4 worm cellular contexts compared by ENCODE assay signal in genomic region chrIV:9524849-9525460, ce11.
TF ChIP-seq lines count a peak whose summit lies in the region.

TSS of gene ndua-5 (minus strand) at chrIV:9524899.

TF ChIP-seq in whole organism, L1 larva, 84 proteins besides CTCF, POLR2A, EP300 and RAD21 (continued from another document and continues in another):
- TF ChIP-seq lin-14 (GFP tag; optimal IDR thresholded peaks at IDR 0.05; lab: Kevin White, UChicago) (peak; percentile 49), dsc-1 (tag; optimal IDR thresholded peaks at IDR 0.05; lab: Kevin White, UChicago) (peak; percentile 59), sup-37 (GFP tag; optimal IDR thresholded peaks at IDR 0.05; lab: Kevin White, UChicago) (no peak), hlh-17 (GFP tag; optimal IDR thresholded peaks at IDR 0.05; lab: Kevin White, UChicago; ENCODE audit: borderline replicate concordance) (no peak), nhr-90 (tag; optimal IDR thresholded peaks at IDR 0.05; lab: Kevin White, UChicago; ENCODE audit: poor library complexity) (peak; percentile 42), ceh-63 (GFP tag; optimal IDR thresholded peaks at IDR 0.05; lab: Kevin White, UChicago) (no peak), blmp-1 (tag; optimal IDR thresholded peaks at IDR 0.05; lab: Kevin White, UChicago) (peak; percentile 61), unc-86 (tag; optimal IDR thresholded peaks at IDR 0.05; lab: Kevin White, UChicago) (peak; percentile 31), jun-1 (tag; optimal IDR thresholded peaks at IDR 0.05; lab: Kevin White, UChicago) (no peak), sox-4 (tag; optimal IDR thresholded peaks at IDR 0.05; lab: Kevin White, UChicago) (no peak), ama-1 (optimal IDR thresholded peaks at IDR 0.05; lab: Kevin White, UChicago) (no peak), xbp-1 (tag; optimal IDR thresholded peaks at IDR 0.05; lab: Kevin White, UChicago) (peak; percentile 72), lsy-2 (tag; optimal IDR thresholded peaks at IDR 0.05; lab: Kevin White, UChicago) (peak; percentile 28 to 72), pag-3 (tag; optimal IDR thresholded peaks at IDR 0.05; lab: Kevin White, UChicago; ENCODE audit: borderline replicate concordance, insufficient read depth) (no peak), egl-13 (tag; optimal IDR thresholded peaks at IDR 0.05; lab: Kevin White, UChicago) (no peak), dpl-1 (GFP tag; optimal IDR thresholded peaks at IDR 0.05; lab: Kevin White, UChicago) (peak; percentile 86 to 92 (median 88)), pax-3 (tag; optimal IDR thresholded peaks at IDR 0.05; lab: Kevin White, UChicago) (no peak), mab-9 (GFP tag; IDR thresholded peaks at IDR 0.05; lab: Robert Waterston, UW) (no peak), snpc-4 (tag; optimal IDR thresholded peaks at IDR 0.05; lab: Kevin White, UChicago) (peak; percentile 49), C16A3.4 (tag; optimal IDR thresholded peaks at IDR 0.05; lab: Kevin White, UChicago) (peak; percentile 41), isw-1 (GFP tag; IDR thresholded peaks at IDR 0.05; lab: Robert Waterston, UW) (peak; percentile 23; the same call in 1 of the 2 replicates), F16B12.6 (tag; optimal IDR thresholded peaks at IDR 0.05; lab: Kevin White, UChicago) (no peak), nhr-20 (tag; optimal IDR thresholded peaks at IDR 0.05; lab: Kevin White, UChicago) (peak; percentile 62), nhr-76 (tag; optimal IDR thresholded peaks at IDR 0.05; lab: Kevin White, UChicago) (no peak), vab-15 (tag; optimal IDR thresholded peaks at IDR 0.05; lab: Kevin White, UChicago) (no peak), nhr-237 (tag; optimal IDR thresholded peaks at IDR 0.05; lab: Kevin White, UChicago) (no peak), lin-15B (tag; optimal IDR thresholded peaks at IDR 0.05; lab: Kevin White, UChicago) (peak; percentile 66), rnt-1 (tag; optimal IDR thresholded peaks at IDR 0.05; lab: Kevin White, UChicago) (no peak), snu-23 (GFP tag; optimal IDR thresholded peaks at IDR 0.05; lab: Kevin White, UChicago) (peak; percentile 65), nhr-11 (tag; optimal IDR thresholded peaks at IDR 0.05; lab: Kevin White, UChicago) (no peak), nhr-85 (tag; lab: Kevin White, UChicago) (peak; percentile 89), fkh-8 (tag; optimal IDR thresholded peaks at IDR 0.05; lab: Kevin White, UChicago) (peak; percentile 15), nhr-77 (tag; optimal IDR thresholded peaks at IDR 0.05; lab: Kevin White, UChicago) (no peak)

TF ChIP-seq in whole organism, L2 larva, 48 proteins besides CTCF, POLR2A, EP300 and RAD21 (continued from another document):
- TF ChIP-seq dmd-4 (tag; optimal IDR thresholded peaks at IDR 0.05; lab: Kevin White, UChicago) (no peak), skn-1 (tag; optimal IDR thresholded peaks at IDR 0.05; lab: Kevin White, UChicago) (no peak), peb-1 (tag; optimal IDR thresholded peaks at IDR 0.05; lab: Kevin White, UChicago) (no peak), elt-3 (tag; optimal IDR thresholded peaks at IDR 0.05; lab: Kevin White, UChicago) (no peak), crh-2 (tag; optimal IDR thresholded peaks at IDR 0.05; lab: Kevin White, UChicago) (peak; percentile 36), ZK546.5 (tag; optimal IDR thresholded peaks at IDR 0.05; lab: Kevin White, UChicago) (no peak), nhr-129 (tag; optimal IDR thresholded peaks at IDR 0.05; lab: Kevin White, UChicago) (no peak), elt-1 (tag; optimal IDR thresholded peaks at IDR 0.05; lab: Kevin White, UChicago) (no peak), nhr-12 (tag; optimal IDR thresholded peaks at IDR 0.05; lab: Kevin White, UChicago) (no peak), Y55F3AM.14 (GFP tag; optimal IDR thresholded peaks at IDR 0.05; lab: Kevin White, UChicago) (no peak), nhr-10 (tag; optimal IDR thresholded peaks at IDR 0.05; lab: Kevin White, UChicago) (no peak), unc-39 (tag; optimal IDR thresholded peaks at IDR 0.05; lab: Kevin White, UChicago) (no peak), sma-3 (GFP tag; optimal IDR thresholded peaks at IDR 0.05; lab: Kevin White, UChicago) (peak; percentile 28), unc-62 (GFP tag; optimal IDR thresholded peaks at IDR 0.05; lab: Kevin White, UChicago) (no peak), zag-1 (tag; optimal IDR thresholded peaks at IDR 0.05; lab: Kevin White, UChicago) (no peak), mab-5 (tag; optimal IDR thresholded peaks at IDR 0.05; lab: Kevin White, UChicago) (no peak), lin-39 (tag; optimal IDR thresholded peaks at IDR 0.05; lab: Kevin White, UChicago) (no peak), nhr-6 (tag; optimal IDR thresholded peaks at IDR 0.05; lab: Kevin White, UChicago) (no peak), gmeb-1 (tag; optimal IDR thresholded peaks at IDR 0.05; lab: Kevin White, UChicago) (peak; percentile 87), fos-1 (tag; optimal IDR thresholded peaks at IDR 0.05; lab: Kevin White, UChicago) (peak; percentile 6), C34F6.9 (tag; optimal IDR thresholded peaks at IDR 0.05; lab: Kevin White, UChicago) (peak; percentile 39), nhr-21 (tag; optimal IDR thresholded peaks at IDR 0.05; lab: Kevin White, UChicago) (no peak), R02D3.7 (tag; optimal IDR thresholded peaks at IDR 0.05; lab: Kevin White, UChicago) (no peak), ceh-16 (tag; optimal IDR thresholded peaks at IDR 0.05; lab: Kevin White, UChicago) (no peak), snpc-4 (tag; optimal IDR thresholded peaks at IDR 0.05; lab: Kevin White, UChicago) (peak; percentile 68), unc-55 (GFP tag; optimal IDR thresholded peaks at IDR 0.05; lab: Kevin White, UChicago) (peak; percentile 33), ceh-82 (tag; optimal IDR thresholded peaks at IDR 0.05; lab: Kevin White, UChicago) (no peak), sem-4 (tag; optimal IDR thresholded peaks at IDR 0.05; lab: Kevin White, UChicago) (no peak), alr-1 (tag; optimal IDR thresholded peaks at IDR 0.05; lab: Kevin White, UChicago) (no peak), nhr-77 (tag; optimal IDR thresholded peaks at IDR 0.05; lab: Kevin White, UChicago) (no peak), ama-1 (optimal IDR thresholded peaks at IDR 0.05; lab: Kevin White, UChicago) (no peak), egl-27 (tag; optimal IDR thresholded peaks at IDR 0.05; lab: Kevin White, UChicago) (no peak), ztf-11 (tag; optimal IDR thresholded peaks at IDR 0.05; lab: Kevin White, UChicago) (no peak), aly-2 (tag; optimal IDR thresholded peaks at IDR 0.05; lab: Kevin White, UChicago) (no peak), ztf-1 (GFP tag; conservative IDR thresholded peaks at IDR 0.05; lab: Robert Waterston, UW) (no peak), blmp-1 (tag; optimal IDR thresholded peaks at IDR 0.05; lab: Kevin White, UChicago; ENCODE audit: insufficient read depth) (no peak), mbf-1 (tag; optimal IDR thresholded peaks at IDR 0.05; lab: Kevin White, UChicago) (no peak)
TF ChIP-seq in whole organism, L2 larva: peak in this region for 11.

TF ChIP-seq in whole organism, L3 larva, 47 proteins besides CTCF, POLR2A, EP300 and RAD21 (continued from another document):
- TF ChIP-seq hmg-11 (tag; optimal IDR thresholded peaks at IDR 0.05; lab: Kevin White, UChicago) (peak; percentile 32), pha-4 (tag; optimal IDR thresholded peaks at IDR 0.05; lab: Kevin White, UChicago) (peak; percentile 64), nhr-23 (tag; optimal IDR thresholded peaks at IDR 0.05; lab: Kevin White, UChicago) (peak; percentile 12)

TF ChIP-seq in whole organism, L4 larva, 104 proteins besides CTCF, POLR2A, EP300 and RAD21 (continued from another document):
- TF ChIP-seq hlh-30 (tag; optimal IDR thresholded peaks at IDR 0.05; lab: Kevin White, UChicago; ENCODE audit: insufficient read depth) (peak; percentile 12), unc-39 (tag; optimal IDR thresholded peaks at IDR 0.05; lab: Kevin White, UChicago) (no peak), nhr-25 (tag; optimal IDR thresholded peaks at IDR 0.05; lab: Kevin White, UChicago; ENCODE audit: borderline replicate concordance, insufficient read depth) (no peak), ztf-11 (tag; optimal IDR thresholded peaks at IDR 0.05; lab: Kevin White, UChicago) (no peak), dpl-1 (GFP tag; optimal IDR thresholded peaks at IDR 0.05; lab: Kevin White, UChicago) (peak; percentile 88), aly-2 (tag; optimal IDR thresholded peaks at IDR 0.05; lab: Kevin White, UChicago) (no peak), nhr-11 (tag; optimal IDR thresholded peaks at IDR 0.05; lab: Kevin White, UChicago) (no peak), ztf-7 (tag; optimal IDR thresholded peaks at IDR 0.05; lab: Kevin White, UChicago) (no peak), attf-4 (tag; optimal IDR thresholded peaks at IDR 0.05; lab: Kevin White, UChicago) (no peak), dve-1 (tag; optimal IDR thresholded peaks at IDR 0.05; lab: Kevin White, UChicago; ENCODE audit: insufficient read depth) (peak; percentile 34), ceh-82 (tag; optimal IDR thresholded peaks at IDR 0.05; lab: Kevin White, UChicago) (no peak), lsy-2 (tag; optimal IDR thresholded peaks at IDR 0.05; lab: Kevin White, UChicago) (peak in 1 of 2 experiments; percentile 62), hmg-1.1 (GFP tag; IDR thresholded peaks at IDR 0.05; lab: Robert Waterston, UW) (peak; percentile 38; the same call in 1 of the 2 replicates), daf-16 (GFP tag; optimal IDR thresholded peaks at IDR 0.05; lab: Kevin White, UChicago) (no peak), daf-16 (tag; optimal IDR thresholded peaks at IDR 0.05; lab: Kevin White, UChicago) (peak; percentile 40)
TF ChIP-seq in whole organism, L4 larva: peak in this region for 11.
